Fruit fly (Drosophila melanogaster) whole organism: ENCODE results near the gene Cpr65Az.
"Not testable (repeated sequence)": the region's sequence is repeated elsewhere in the genome, so short reads cannot be mapped to it uniquely, and the experiment has no call there.

Source experiments
- psq ChIP-seq: fragments of >200 bp; optimal IDR thresholded peaks from 2 replicates; lab custom pipeline; 2017
- usp ChIP-seq: fragments of >200 bp; optimal IDR thresholded peaks from 2 replicates; lab custom pipeline; 2017; ENCODE audit warnings: missing biosample characterization, missing genetic modification characterization, mixed read lengths

- TF ChIP-seq psq (lab: Kevin White, UChicago); usp: not testable (repeated sequence)
Observed at dm6 chr3L:6150757-6151354, 9.8 kb upstream of the Cpr65Az start, which contains the start of the genes Cpr65Ax2 and Lcp65Aa.
